Fruit fly (Drosophila melanogaster) whole organism, prepupa: ENCODE measurements around the gene Shaw.

Experiments used
- CG10669 ChIP-seq: fragments of 200-800 bp; sonication (Bioruptor generic); optimal IDR thresholded peaks from 3 replicates; lab custom pipeline; 2018; ENCODE audit warnings: missing biosample characterization, mild to moderate bottlenecking, missing genetic modification characterization, moderate library complexity
- CG11294 ChIP-seq: fragments of 200-800 bp; sonication (Bioruptor generic); IDR thresholded peaks from 2 replicates; pipeline ENCODE4 v1.3.6; 2022; ENCODE audit warnings: missing biosample characterization, missing genetic modification characterization
- CG11762 ChIP-seq: fragments of 200-800 bp; sonication (Bioruptor generic); optimal IDR thresholded peaks from 3 replicates; lab custom pipeline; 2016; ENCODE audit warnings: missing biosample characterization, missing genetic modification characterization; ENCODE audit not compliant: insufficient read depth
- CG11902 ChIP-seq: fragments of 200-800 bp; sonication (Bioruptor generic); optimal IDR thresholded peaks from 3 replicates; lab custom pipeline; 2016; ENCODE audit warnings: missing biosample characterization, missing genetic modification characterization
- CG15336 ChIP-seq: fragments of 200-800 bp; sonication (Bioruptor generic); IDR thresholded peaks from 2 replicates; pipeline ENCODE4 v1.3.6; 2022; ENCODE audit warnings: missing biosample characterization, missing genetic modification characterization
- CG1621 ChIP-seq: fragments of 200-800 bp; sonication (Bioruptor generic); optimal IDR thresholded peaks from 3 replicates; lab custom pipeline; 2018; ENCODE audit warnings: missing biosample characterization, mild to moderate bottlenecking, missing genetic modification characterization
- CG16779 ChIP-seq: fragments of 200-800 bp; sonication (Bioruptor generic); optimal IDR thresholded peaks from 3 replicates; lab custom pipeline; 2017; ENCODE audit warnings: missing biosample characterization, mild to moderate bottlenecking, missing genetic modification characterization
- CG3032 ChIP-seq: fragments of 200-800 bp; optimal IDR thresholded peaks from 2 replicates; lab custom pipeline; 2019; ENCODE audit warnings: missing biosample characterization, mild to moderate bottlenecking, missing genetic modification characterization, moderate library complexity
- CG31627 ChIP-seq: fragments of 200-800 bp; sonication (Bioruptor generic); optimal IDR thresholded peaks from 3 replicates; lab custom pipeline; 2016; ENCODE audit warnings: missing biosample characterization, missing genetic modification characterization
- CG32006 ChIP-seq: fragments of 200-800 bp; sonication (Bioruptor generic); optimal IDR thresholded peaks from 3 replicates; lab custom pipeline; 2017; ENCODE audit warnings: missing biosample characterization, mild to moderate bottlenecking, missing genetic modification characterization
- CG4318 ChIP-seq: fragments of 200-800 bp; sonication (Bioruptor generic); optimal IDR thresholded peaks from 3 replicates; lab custom pipeline; 2017; ENCODE audit warnings: missing biosample characterization, mild to moderate bottlenecking, missing genetic modification characterization
- CG6163 ChIP-seq: fragments of 200-800 bp; sonication (Bioruptor generic); IDR thresholded peaks from 3 replicates; pipeline ENCODE4 v1.3.6; 2022; ENCODE audit warnings: missing biosample characterization, missing genetic modification characterization
- CG6792 ChIP-seq: fragments of 200-800 bp; sonication (Bioruptor generic); optimal IDR thresholded peaks from 3 replicates; lab custom pipeline; 2016; ENCODE audit warnings: missing biosample characterization, missing genetic modification characterization
- CG6808 ChIP-seq: fragments of 200-800 bp; sonication (Bioruptor generic); optimal IDR thresholded peaks from 3 replicates; lab custom pipeline; 2017; ENCODE audit warnings: missing biosample characterization, missing genetic modification characterization, mild to moderate bottlenecking, moderate library complexity, missing genetic modification reagents
- CG7368 ChIP-seq: fragments of 200-800 bp; sonication (Bioruptor generic); optimal IDR thresholded peaks from 3 replicates; lab custom pipeline; 2016; ENCODE audit warnings: missing biosample characterization, missing genetic modification characterization
- CG8119 ChIP-seq: fragments of 200-800 bp; sonication (Bioruptor generic); IDR thresholded peaks from 3 replicates; pipeline ENCODE4 v1.3.6; 2022; ENCODE audit warnings: missing biosample characterization, missing genetic modification characterization
- CG8319 ChIP-seq: fragments of 200-800 bp; sonication (Bioruptor generic); optimal IDR thresholded peaks from 3 replicates; lab custom pipeline; 2016; ENCODE audit warnings: missing biosample characterization, missing genetic modification characterization
- CG8632 ChIP-seq: fragments of 200-800 bp; sonication (Bioruptor generic); optimal IDR thresholded peaks from 3 replicates; lab custom pipeline; 2016; ENCODE audit warnings: missing biosample characterization, missing genetic modification characterization
- CG9139 ChIP-seq: fragments of 200-800 bp; sonication (Bioruptor generic); optimal IDR thresholded peaks from 3 replicates; lab custom pipeline; 2017; ENCODE audit warnings: missing biosample characterization, mild to moderate bottlenecking, missing genetic modification characterization
- Eip78C ChIP-seq: fragments of 200-800 bp; sonication (Bioruptor generic); peaks from one replicate; lab custom pipeline; 2016; ENCODE audit warnings: missing biosample characterization, missing genetic modification characterization
- Ets96B ChIP-seq: fragments of 200-800 bp; optimal IDR thresholded peaks from 2 replicates; lab custom pipeline; 2019; ENCODE audit warnings: missing biosample characterization, mild to moderate bottlenecking, missing genetic modification characterization, moderate library complexity
- Gug ChIP-seq: fragments of 200-800 bp; sonication (Bioruptor generic); IDR thresholded peaks from 2 replicates; pipeline ENCODE4 v1.3.6; 2022; ENCODE audit warnings: missing biosample characterization, missing genetic modification characterization
- Met ChIP-seq: fragments of 200-800 bp; sonication (Bioruptor generic); optimal IDR thresholded peaks from 3 replicates; lab custom pipeline; 2016; ENCODE audit warnings: missing biosample characterization, missing genetic modification characterization
- OdsH ChIP-seq: fragments of 200-800 bp; sonication (Bioruptor generic); optimal IDR thresholded peaks from 3 replicates; lab custom pipeline; 2016; ENCODE audit warnings: missing biosample characterization, missing genetic modification characterization
- Smox ChIP-seq: fragments of 200-800 bp; sonication (Bioruptor generic); optimal IDR thresholded peaks from 3 replicates; lab custom pipeline; 2016; ENCODE audit warnings: missing biosample characterization, missing genetic modification characterization
- Sox102F ChIP-seq: fragments of 200-800 bp; sonication (Bioruptor generic); optimal IDR thresholded peaks from 2 replicates; lab custom pipeline; 2016; ENCODE audit warnings: missing biosample characterization, mild to moderate bottlenecking, missing genetic modification characterization
- Sox14 ChIP-seq: fragments of 200-800 bp; sonication (Bioruptor generic); optimal IDR thresholded peaks from 3 replicates; lab custom pipeline; 2016; ENCODE audit warnings: missing biosample characterization, missing genetic modification characterization
- Sox15 ChIP-seq: fragments of 200-800 bp; sonication (Bioruptor generic); optimal IDR thresholded peaks from 3 replicates; lab custom pipeline; 2016; ENCODE audit warnings: missing biosample characterization, missing genetic modification characterization
- achi ChIP-seq: fragments of 200-800 bp; sonication (Bioruptor generic); optimal IDR thresholded peaks from 3 replicates; lab custom pipeline; 2016; ENCODE audit warnings: missing biosample characterization, missing genetic modification characterization
- acj6 ChIP-seq: fragments of 200-800 bp; sonication (Bioruptor generic); optimal IDR thresholded peaks from 3 replicates; lab custom pipeline; 2016; ENCODE audit warnings: missing biosample characterization, missing genetic modification characterization
- cyc ChIP-seq: fragments of 200-800 bp; sonication (Bioruptor generic); optimal IDR thresholded peaks from 3 replicates; lab custom pipeline; 2016; ENCODE audit warnings: missing biosample characterization, missing genetic modification characterization
- dac ChIP-seq: fragments of 200-800 bp; sonication (Bioruptor generic); optimal IDR thresholded peaks from 2 replicates; lab custom pipeline; 2017; ENCODE audit warnings: missing biosample characterization, mild to moderate bottlenecking, missing genetic modification characterization
- eg ChIP-seq: fragments of 200-800 bp; sonication (Bioruptor generic); IDR thresholded peaks from 3 replicates; pipeline ENCODE4 v1.3.6; 2022; ENCODE audit warnings: missing biosample characterization, missing genetic modification characterization
- esn ChIP-seq: fragments of 200-800 bp; sonication (Bioruptor generic); optimal IDR thresholded peaks from 2 replicates; lab custom pipeline; 2016; ENCODE audit warnings: missing biosample characterization, mild to moderate bottlenecking, missing genetic modification characterization, moderate library complexity
- fd59A ChIP-seq: fragments of 200-800 bp; sonication (Bioruptor generic); optimal IDR thresholded peaks from 2 replicates; lab custom pipeline; 2017; ENCODE audit warnings: missing biosample characterization, mild to moderate bottlenecking, missing genetic modification characterization, missing genetic modification reagents
- fkh ChIP-seq: fragments of 200-800 bp; sonication (Bioruptor generic); optimal IDR thresholded peaks from 3 replicates; lab custom pipeline; 2017; ENCODE audit warnings: missing biosample characterization, mild to moderate bottlenecking, missing genetic modification characterization, moderate library complexity
- lz ChIP-seq: fragments of 200-800 bp; sonication (Bioruptor generic); optimal IDR thresholded peaks from 3 replicates; lab custom pipeline; 2016; ENCODE audit warnings: missing biosample characterization, missing genetic modification characterization
- net ChIP-seq: fragments of 200-800 bp; sonication (Bioruptor generic); optimal IDR thresholded peaks from 3 replicates; lab custom pipeline; 2016; ENCODE audit warnings: missing biosample characterization, missing genetic modification characterization
- salr ChIP-seq, 2 experiments: fragments of 200-800 bp; sonication (Bioruptor generic); optimal IDR thresholded peaks; 3 replicates each; lab custom pipeline; 2016 to 2018; ENCODE audit warnings: missing biosample characterization in 2 of 2, missing genetic modification characterization in 2 of 2, mild to moderate bottlenecking in 1 of 2
- spab ChIP-seq: fragments of 200-800 bp; sonication (Bioruptor generic); optimal IDR thresholded peaks from 2 replicates; lab custom pipeline; 2017; ENCODE audit warnings: missing biosample characterization, mild to moderate bottlenecking, missing genetic modification characterization, missing genetic modification reagents
- ss ChIP-seq, 2 experiments: fragments of 200-800 bp; sonication (Bioruptor generic); optimal IDR thresholded peaks; 2 replicates in 1 of 2; 3 replicates in 1 of 2; lab custom pipeline; 2017 to 2018; ENCODE audit warnings: mild to moderate bottlenecking in 2 of 2, missing biosample characterization in 2 of 2, missing genetic modification characterization in 2 of 2, moderate library complexity in 1 of 2

The Shaw gene

dm6 chr2L:3771109-3772067 is 53.4 kb downstream of the Shaw start, which contains the start of gene bowl (continued):
- TF ChIP-seq fd59A (GFP tag; lab: Kevin White, UChicago) (peak; percentile 94), CG11294 (peak; percentile 96), CG32006 (peak; percentile 96), CG8632 (peak; percentile 97), eg (peak; percentile 99), CG4318 (peak; percentile 89), net (GFP tag; lab: Kevin White, UChicago) (peak; percentile 98), dac (GFP tag; lab: Kevin White, UChicago) (peak; percentile 90), ss (GFP tag; optimal IDR thresholded peaks at IDR 0.05; lab: Kevin White, UChicago) (peak; percentile 92 to 93), esn (GFP tag; lab: Kevin White, UChicago) (peak; percentile 99), CG7368 (GFP tag; lab: Kevin White, UChicago) (peak; percentile 92), Sox102F (peak; percentile 99), CG6792 (peak; percentile 99), CG16779 (tag; lab: Kevin White, UChicago) (peak; percentile 94), Smox (GFP tag; lab: Kevin White, UChicago) (peak; percentile 98), acj6 (GFP tag; lab: Kevin White, UChicago) (peak; percentile 99), CG31627 (peak; percentile 97), Sox15 (GFP tag; lab: Kevin White, UChicago) (peak; percentile 95), CG11902 (peak; percentile 89)

dm6 chr2L:3772068-3772428 is 54.1 kb downstream of the Shaw start:
- TF ChIP-seq eg (0 out of 3 replicates have a peak, but pooled peaks have one; percentile 38), CG11294 (no peak), CG15336 (GFP tag; lab: Robert Waterston, UW) (0 out of 2 replicates have a peak, but pooled peaks have one; percentile 9), CG6808 (no peak), CG6163 (GFP tag; lab: Robert Waterston, UW) (peak; percentile 8; the same call in 2 of the 3 replicates), CG1621 (tag; lab: Kevin White, UChicago) (peak; percentile 50)

- peak; percentile 25; the same call in 1 of the 3 replicates for TF ChIP-seq eg
- peak; percentile 24; the same call in 1 of the 3 replicates for TF ChIP-seq CG8119 (GFP tag; lab: Robert Waterston, UW)
- TF ChIP-seq CG9139 = peak; percentile 24
- TF ChIP-seq cyc (GFP tag; lab: Kevin White, UChicago) = no peak
- peak; percentile 54; the same call in 2 of the 3 replicates for TF ChIP-seq CG6163 (GFP tag; lab: Robert Waterston, UW)
- TF ChIP-seq CG8319 (GFP tag; lab: Kevin White, UChicago) = no peak
- no peak for TF ChIP-seq lz
- no peak for TF ChIP-seq Met (GFP tag; lab: Kevin White, UChicago)
- peak; percentile 67 for TF ChIP-seq Eip78C (GFP tag; lab: Kevin White, UChicago)
- TF ChIP-seq CG11762 = no peak
- TF ChIP-seq Sox15 (GFP tag; lab: Kevin White, UChicago) = no peak
- TF ChIP-seq, all 60 proteins: peak for 5
Measured at dm6 chr2L:3772599-3772936, 54.6 kb downstream of the Shaw start.

- TF ChIP-seq salr (GFP tag; optimal IDR thresholded peaks at IDR 0.05; lab: Kevin White, UChicago) = peak; percentile 7 to 74
- peak; percentile 81 for TF ChIP-seq Met (GFP tag; lab: Kevin White, UChicago)
- TF ChIP-seq esn (GFP tag; lab: Kevin White, UChicago) = peak; percentile 87
- peak; percentile 70 for TF ChIP-seq Ets96B (tag; lab: Kevin White, UChicago)
- TF ChIP-seq CG6792 = peak; percentile 83
- peak; percentile 71 for TF ChIP-seq CG8119 (GFP tag; lab: Robert Waterston, UW)
- TF ChIP-seq spab (GFP tag; lab: Kevin White, UChicago) = peak; percentile 70
- TF ChIP-seq CG6808 = peak; percentile 69
- peak; percentile 79 for TF ChIP-seq OdsH (GFP tag; lab: Kevin White, UChicago)
- peak; percentile 88 for TF ChIP-seq CG32006
- no peak for TF ChIP-seq Gug
- TF ChIP-seq CG11762 = peak; percentile 52
- TF ChIP-seq CG3032 (tag; lab: Kevin White, UChicago) = peak; percentile 72
- peak; percentile 59 for TF ChIP-seq CG10669 (GFP tag; lab: Kevin White, UChicago)
- peak; percentile 79 for TF ChIP-seq achi (GFP tag; lab: Kevin White, UChicago)
- TF ChIP-seq net (GFP tag; lab: Kevin White, UChicago) = no peak
- peak; percentile 39 for TF ChIP-seq fkh (GFP tag; lab: Kevin White, UChicago)
- TF ChIP-seq cyc (GFP tag; lab: Kevin White, UChicago) = peak; percentile 52
- TF ChIP-seq ss (GFP tag; optimal IDR thresholded peaks at IDR 0.05; lab: Kevin White, UChicago) = peak; percentile 58 to 73
- peak; percentile 76 for TF ChIP-seq Sox14 (GFP tag; lab: Kevin White, UChicago)
- peak; percentile 33 for TF ChIP-seq CG11902
Measured at dm6 chr2L:3772937-3773623, 55.1 kb downstream of the Shaw start.
